Worm (Caenorhabditis elegans) whole organism, early embryonic: Measurements from ENCODE around the gene gst-40.

ENCODE experiments used
- B0310.2 ChIP-seq: sonication (generic microtip); optimal IDR thresholded peaks from 2 replicates; lab custom pipeline; 2016; ENCODE audit warnings: mild to moderate bottlenecking, missing genetic modification characterization, missing compliant biosample characterization
- aly-1 ChIP-seq: sonication (generic microtip); optimal IDR thresholded peaks from 2 replicates; lab custom pipeline; 2016; ENCODE audit warnings: missing genetic modification characterization, missing compliant biosample characterization
- ama-1 ChIP-seq: fragments of 150-350 bp; optimal IDR thresholded peaks from 2 replicates; lab custom pipeline; 2014
- ceh-13 ChIP-seq: fragments of 200-800 bp; sonication (Bioruptor generic); optimal IDR thresholded peaks from 2 replicates; lab custom pipeline; 2018; ENCODE audit warnings: mild to moderate bottlenecking, missing genetic modification characterization, missing compliant biosample characterization
- ceh-36 ChIP-seq: sonication (generic microtip); optimal IDR thresholded peaks from 2 replicates; lab custom pipeline; 2016; ENCODE audit warnings: missing genetic modification characterization, inconsistent platforms, missing compliant biosample characterization
- ets-7 ChIP-seq: sonication (generic microtip); optimal IDR thresholded peaks from 2 replicates; lab custom pipeline; 2016; ENCODE audit warnings: missing genotype, missing genetic modification characterization, missing compliant biosample characterization
- flt-1 ChIP-seq: fragments of 200-800 bp; sonication (Bioruptor generic); IDR thresholded peaks from 2 replicates; pipeline ENCODE4 v1.3.6; 2022; ENCODE audit warnings: missing genetic modification characterization, missing compliant biosample characterization
- hmbx-1 ChIP-seq: sonication (generic microtip); optimal IDR thresholded peaks from 2 replicates; lab custom pipeline; 2016; ENCODE audit warnings: mild to moderate bottlenecking, missing genetic modification characterization, missing compliant biosample characterization
- hnd-1 ChIP-seq: sonication (generic microtip); optimal IDR thresholded peaks from 2 replicates; lab custom pipeline; 2016; ENCODE audit warnings: missing genetic modification characterization, missing compliant biosample characterization
- sea-1 ChIP-seq: fragments of 200-800 bp; sonication (Bioruptor generic); conservative IDR thresholded peaks from 2 replicates; pipeline ENCODE4 v1.3.6; 2022; ENCODE audit warnings: missing genetic modification characterization, missing compliant biosample characterization
- tbx-11 ChIP-seq: fragments of 200-800 bp; sonication (Bioruptor generic); IDR thresholded peaks from 2 replicates; pipeline ENCODE4 v1.3.6; 2022; ENCODE audit warnings: missing genetic modification characterization, missing compliant biosample characterization
- tbx-37 ChIP-seq: fragments of 200-800 bp; sonication (Bioruptor generic); conservative IDR thresholded peaks from 2 replicates; pipeline ENCODE4 v1.3.6; 2022; ENCODE audit warnings: missing genetic modification reagents, missing genetic modification characterization, missing compliant biosample characterization
- tra-4 ChIP-seq: sonication (generic microtip); optimal IDR thresholded peaks from 2 replicates; lab custom pipeline; 2017; ENCODE audit warnings: missing genetic modification characterization, missing compliant biosample characterization

DNA sequence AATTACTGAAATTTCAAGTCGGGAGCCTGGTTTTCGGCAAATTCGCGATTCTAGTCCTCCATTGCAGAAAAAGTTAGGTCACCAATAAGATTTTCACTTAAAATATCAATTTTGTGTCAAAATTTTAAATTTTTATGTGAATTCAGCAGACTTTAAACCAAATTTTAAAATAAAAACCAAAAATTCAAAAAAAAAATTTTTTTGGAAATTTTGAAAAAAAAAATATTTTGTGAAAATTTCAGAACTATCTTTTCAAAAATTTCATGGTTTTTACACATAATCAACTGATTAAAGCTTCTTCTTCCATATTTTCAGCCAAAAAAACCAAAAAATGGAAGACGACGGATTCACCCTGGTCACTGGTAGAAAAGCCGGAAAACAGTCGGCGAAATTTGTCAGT is 44.5 kb downstream of the gst-40 start, which contains the start of gene Y55F3BL.4:
- TF ChIP-seq ceh-36 (tag; lab: Kevin White, UChicago) (no peak), ama-1 (no peak), aly-1 (tag; lab: Kevin White, UChicago) (no peak), tbx-37 (GFP tag; lab: Robert Waterston, UW) (no peak), hmbx-1 (tag; lab: Kevin White, UChicago) (no peak), sea-1 (GFP tag; lab: Robert Waterston, UW) (no peak), ceh-13 (GFP tag; lab: Kevin White, UChicago) (no peak), flt-1 (no peak), ets-7 (tag; lab: Kevin White, UChicago) (no peak), B0310.2 (tag; lab: Kevin White, UChicago) (no peak), hnd-1 (no peak), tbx-11 (GFP tag; lab: Robert Waterston, UW) (no peak), tra-4 (tag; lab: Kevin White, UChicago) (no peak)
